Worm (Caenorhabditis elegans) whole organism, early embryonic: ENCODE results near the gene C52D10.3.

Experiments used
- ama-1 ChIP-seq: fragments of 150-350 bp; optimal IDR thresholded peaks from 2 replicates; lab custom pipeline; 2014
- flt-1 ChIP-seq: fragments of 200-800 bp; sonication (Bioruptor generic); IDR thresholded peaks from 2 replicates; pipeline ENCODE4 v1.3.6; 2022; ENCODE audit warnings: missing genetic modification characterization, missing compliant biosample characterization
- tbx-37 ChIP-seq: fragments of 200-800 bp; sonication (Bioruptor generic); conservative IDR thresholded peaks from 2 replicates; pipeline ENCODE4 v1.3.6; 2022; ENCODE audit warnings: missing genetic modification reagents, missing genetic modification characterization, missing compliant biosample characterization

DNA sequence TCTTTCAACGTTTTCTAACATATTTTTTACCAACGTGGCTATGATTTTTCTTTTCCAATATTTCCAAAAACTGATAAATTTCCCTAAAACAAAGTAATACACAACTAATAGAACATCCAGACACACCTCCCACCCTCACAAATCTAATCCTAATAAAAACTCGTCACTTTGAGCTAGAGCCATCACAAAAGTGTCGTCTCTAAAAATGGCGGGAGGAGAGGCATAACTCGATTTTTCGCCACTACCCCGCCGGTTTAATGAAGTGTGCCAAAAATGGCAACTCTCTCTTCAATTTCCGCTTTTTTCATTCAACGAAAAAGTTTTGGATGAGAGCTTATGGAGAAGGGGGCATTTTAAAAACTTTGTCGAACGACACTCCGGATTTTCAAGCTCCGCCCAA, 56.6 kb downstream of the C52D10.3 start:
- no peak for TF ChIP-seq tbx-37 (GFP tag; lab: Robert Waterston, UW)
- no peak for TF ChIP-seq flt-1 (GFP tag; lab: Robert Waterston, UW)
- no peak for TF ChIP-seq ama-1
